Worm (Caenorhabditis elegans): ENCODE measurements around the gene clh-3.

DNA sequence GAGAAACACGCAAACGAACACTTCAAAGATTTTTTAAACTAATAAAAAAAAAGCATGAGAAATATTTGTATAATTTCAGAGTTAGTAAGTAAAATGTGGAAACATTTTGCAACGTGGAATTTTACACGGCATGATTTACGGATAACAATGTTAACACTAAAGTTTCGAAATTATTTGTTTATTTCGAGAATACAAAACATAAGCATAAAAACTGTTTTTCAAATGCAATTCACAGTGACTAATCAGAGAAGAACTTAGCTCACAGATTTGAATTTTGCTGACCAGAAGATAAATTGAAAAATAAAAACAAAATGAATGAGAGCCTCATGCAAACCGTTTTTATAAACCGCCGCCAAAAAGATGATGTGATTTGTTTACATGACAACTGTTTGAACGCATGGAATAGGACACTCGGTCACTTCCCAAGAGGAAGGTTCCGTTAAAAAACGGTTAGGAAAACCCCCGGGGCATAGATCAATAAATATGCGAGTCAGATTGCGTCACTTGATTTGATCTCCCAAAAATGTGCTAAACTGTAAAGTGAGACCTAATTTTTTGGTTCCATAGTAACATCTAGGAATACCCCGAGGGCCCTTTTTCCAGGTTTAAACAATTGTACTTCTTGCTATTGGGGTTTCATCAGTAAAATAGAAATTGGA is at the start of gene clh-3:
- TF ChIP-seq him-1 (tag; optimal IDR thresholded peaks at IDR 0.05) = no peak
- no peak for TF ChIP-seq dao-5 (tag; optimal IDR thresholded peaks at IDR 0.05)
- no peak for TF ChIP-seq W03F9.2 (tag; optimal IDR thresholded peaks at IDR 0.05)

All from whole organism, L4/young adult.